Worm (Caenorhabditis elegans) whole organism, early embryonic: ENCODE data around the gene cest-3.

Source experiments
- B0310.2 ChIP-seq: sonication (generic microtip); optimal IDR thresholded peaks from 2 replicates; lab custom pipeline; 2016; ENCODE audit warnings: mild to moderate bottlenecking, missing genetic modification characterization, missing compliant biosample characterization
- F13C5.2 ChIP-seq: sonication (generic microtip); optimal IDR thresholded peaks from 2 replicates; lab custom pipeline; 2017; ENCODE audit warnings: mild to moderate bottlenecking, missing genetic modification characterization, inconsistent platforms, missing compliant biosample characterization
- aly-1 ChIP-seq: sonication (generic microtip); optimal IDR thresholded peaks from 2 replicates; lab custom pipeline; 2016; ENCODE audit warnings: missing genetic modification characterization, missing compliant biosample characterization
- ama-1 ChIP-seq: fragments of 150-350 bp; optimal IDR thresholded peaks from 2 replicates; lab custom pipeline; 2014
- ceh-13 ChIP-seq: fragments of 200-800 bp; sonication (Bioruptor generic); optimal IDR thresholded peaks from 2 replicates; lab custom pipeline; 2018; ENCODE audit warnings: mild to moderate bottlenecking, missing genetic modification characterization, missing compliant biosample characterization
- ceh-36 ChIP-seq: sonication (generic microtip); optimal IDR thresholded peaks from 2 replicates; lab custom pipeline; 2016; ENCODE audit warnings: missing genetic modification characterization, inconsistent platforms, missing compliant biosample characterization
- ets-7 ChIP-seq: sonication (generic microtip); optimal IDR thresholded peaks from 2 replicates; lab custom pipeline; 2016; ENCODE audit warnings: missing genotype, missing genetic modification characterization, missing compliant biosample characterization
- flt-1 ChIP-seq: fragments of 200-800 bp; sonication (Bioruptor generic); IDR thresholded peaks from 2 replicates; pipeline ENCODE4 v1.3.6; 2022; ENCODE audit warnings: missing genetic modification characterization, missing compliant biosample characterization
- hmbx-1 ChIP-seq: sonication (generic microtip); optimal IDR thresholded peaks from 2 replicates; lab custom pipeline; 2016; ENCODE audit warnings: mild to moderate bottlenecking, missing genetic modification characterization, missing compliant biosample characterization
- hmg-4 ChIP-seq: fragments of 200-800 bp; sonication (Bioruptor generic); optimal IDR thresholded peaks from 2 replicates; lab custom pipeline; 2018; ENCODE audit warnings: mild to moderate bottlenecking, missing genetic modification characterization, missing compliant biosample characterization
- hnd-1 ChIP-seq: sonication (generic microtip); optimal IDR thresholded peaks from 2 replicates; lab custom pipeline; 2016; ENCODE audit warnings: missing genetic modification characterization, missing compliant biosample characterization
- pes-1 ChIP-seq: fragments of 200-800 bp; sonication (Bioruptor generic); IDR thresholded peaks from 2 replicates; pipeline ENCODE4 v1.3.6; 2022; ENCODE audit warnings: missing genetic modification reagents, missing genetic modification characterization, missing compliant biosample characterization
- scrt-1 ChIP-seq: fragments of 200-800 bp; sonication (Bioruptor generic); IDR thresholded peaks from 2 replicates; pipeline ENCODE4 v1.3.6; 2022; ENCODE audit warnings: missing genetic modification characterization, missing compliant biosample characterization
- sea-1 ChIP-seq: fragments of 200-800 bp; sonication (Bioruptor generic); conservative IDR thresholded peaks from 2 replicates; pipeline ENCODE4 v1.3.6; 2022; ENCODE audit warnings: missing genetic modification characterization, missing compliant biosample characterization
- tbx-11 ChIP-seq: fragments of 200-800 bp; sonication (Bioruptor generic); IDR thresholded peaks from 2 replicates; pipeline ENCODE4 v1.3.6; 2022; ENCODE audit warnings: missing genetic modification characterization, missing compliant biosample characterization
- tbx-37 ChIP-seq: fragments of 200-800 bp; sonication (Bioruptor generic); conservative IDR thresholded peaks from 2 replicates; pipeline ENCODE4 v1.3.6; 2022; ENCODE audit warnings: missing genetic modification reagents, missing genetic modification characterization, missing compliant biosample characterization
- tra-4 ChIP-seq: sonication (generic microtip); optimal IDR thresholded peaks from 2 replicates; lab custom pipeline; 2017; ENCODE audit warnings: missing genetic modification characterization, missing compliant biosample characterization

Gene cest-3

DNA sequence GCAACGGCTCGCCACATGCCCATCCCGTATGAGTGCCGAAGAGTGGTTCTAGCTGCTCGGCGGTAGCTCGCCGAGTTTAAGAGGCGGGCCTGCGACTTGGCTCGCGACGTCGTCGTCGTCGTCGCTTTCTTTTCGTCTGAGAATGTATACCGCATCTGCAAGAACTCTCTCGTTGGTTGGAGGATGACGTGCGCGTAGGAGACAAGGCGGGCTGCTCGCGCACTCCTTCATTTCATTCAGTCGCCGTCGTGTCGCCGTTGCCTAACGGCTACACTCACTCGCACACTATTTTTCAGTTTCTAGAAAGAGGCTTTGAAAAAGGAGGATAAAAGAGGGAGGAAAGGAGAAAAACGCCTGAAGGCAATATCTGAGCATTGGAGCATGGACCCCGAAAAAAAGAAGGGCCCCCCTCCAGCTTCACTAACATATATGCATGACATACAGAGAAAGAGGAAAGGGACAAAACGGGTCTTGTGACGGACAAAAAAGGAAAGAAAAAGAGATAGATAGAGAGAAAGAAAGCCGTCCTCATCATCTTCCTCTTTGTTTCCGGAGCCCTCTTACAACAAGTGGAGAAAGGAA lies 35.9 kb upstream of the cest-3 start:
- no peak for TF ChIP-seq ceh-13
- peak; percentile 24 for TF ChIP-seq F13C5.2 (tag; lab: Kevin White, UChicago)

DNA sequence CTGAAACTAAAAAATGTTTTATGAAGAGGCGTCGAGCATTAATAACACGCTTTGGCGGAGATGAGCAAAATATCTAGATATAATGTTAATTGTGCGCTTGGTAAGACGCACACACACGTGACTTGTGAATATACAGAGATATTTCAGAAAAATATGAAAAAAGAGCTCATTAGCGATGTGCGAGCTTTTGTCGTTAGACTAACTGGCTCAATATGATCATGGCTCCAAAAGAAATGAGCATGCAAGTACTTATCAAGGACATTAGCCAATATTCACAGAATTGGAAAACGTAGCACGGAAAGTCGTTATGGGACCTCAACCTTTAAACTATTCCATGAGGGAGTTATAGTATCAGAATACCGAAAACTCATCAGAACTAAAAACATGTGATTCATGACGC lies 34.4 kb upstream of the cest-3 start:
- TF ChIP-seq tbx-11 (GFP tag; lab: Robert Waterston, UW) (no peak), B0310.2 (tag; lab: Kevin White, UChicago) (no peak), ceh-36 (no peak), tra-4 (tag; lab: Kevin White, UChicago) (no peak), tbx-37 (GFP tag; lab: Robert Waterston, UW) (no peak), ama-1 (lab: Kevin White, UChicago) (no peak), flt-1 (GFP tag; lab: Robert Waterston, UW) (no peak), hnd-1 (tag; lab: Kevin White, UChicago) (no peak), pes-1 (no peak), ets-7 (tag; lab: Kevin White, UChicago) (no peak), sea-1 (GFP tag; lab: Robert Waterston, UW) (no peak), hmbx-1 (tag; lab: Kevin White, UChicago) (no peak)

DNA sequence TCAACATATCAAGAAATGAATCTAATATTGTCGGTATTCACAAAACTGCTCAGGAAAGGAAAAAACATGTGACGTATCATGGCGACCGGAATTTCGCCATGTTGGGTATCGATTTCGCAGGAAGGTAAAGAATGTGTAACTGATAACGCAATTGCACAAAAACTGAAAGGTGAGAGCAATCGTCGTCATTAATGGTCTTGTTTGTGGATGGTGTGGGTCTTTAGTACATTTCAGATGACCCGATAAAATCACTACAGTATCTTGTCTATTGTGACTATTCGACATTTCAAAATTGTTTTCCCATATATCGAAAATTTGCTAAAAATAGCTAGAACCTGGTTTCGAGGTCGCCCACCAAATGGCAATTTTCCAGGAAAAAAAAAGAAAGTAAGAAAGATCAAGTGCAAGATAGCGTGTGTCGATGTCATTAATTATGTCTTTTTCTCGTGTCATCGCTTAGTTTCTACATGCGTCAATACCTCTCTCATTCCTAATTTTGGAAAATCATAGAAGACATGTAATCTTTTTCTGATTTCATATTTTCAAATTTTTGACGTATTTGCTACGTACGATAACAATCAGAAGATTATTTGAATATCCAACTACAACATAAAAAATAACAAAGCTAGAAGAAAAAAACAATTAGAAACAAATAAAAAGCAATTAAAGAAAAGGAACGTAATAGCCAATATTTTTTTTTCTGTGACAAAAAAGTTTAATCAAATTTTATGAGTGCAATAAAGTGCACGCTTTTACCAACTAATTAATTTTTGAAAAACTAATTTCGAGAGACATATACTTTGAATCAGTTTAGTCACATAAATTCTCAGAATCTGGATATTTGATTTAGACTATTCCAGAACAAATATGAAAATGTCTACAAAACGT lies 31.1 kb upstream of the cest-3 start:
- TF ChIP-seq ama-1 (lab: Kevin White, UChicago) (no peak), F13C5.2 (tag; lab: Kevin White, UChicago) (no peak), aly-1 (tag; lab: Kevin White, UChicago) (no peak), flt-1 (GFP tag; lab: Robert Waterston, UW) (no peak), tra-4 (tag; lab: Kevin White, UChicago) (no peak), tbx-11 (GFP tag; lab: Robert Waterston, UW) (no peak), hnd-1 (tag; lab: Kevin White, UChicago) (no peak), B0310.2 (tag; lab: Kevin White, UChicago) (no peak), ets-7 (tag; lab: Kevin White, UChicago) (no peak), scrt-1 (no peak), hmbx-1 (tag; lab: Kevin White, UChicago) (no peak), sea-1 (GFP tag; lab: Robert Waterston, UW) (no peak), hmg-4 (GFP tag; lab: Kevin White, UChicago) (no peak), pes-1 (no peak), ceh-13 (no peak), tbx-37 (GFP tag; lab: Robert Waterston, UW) (no peak), ceh-36 (no peak)

DNA sequence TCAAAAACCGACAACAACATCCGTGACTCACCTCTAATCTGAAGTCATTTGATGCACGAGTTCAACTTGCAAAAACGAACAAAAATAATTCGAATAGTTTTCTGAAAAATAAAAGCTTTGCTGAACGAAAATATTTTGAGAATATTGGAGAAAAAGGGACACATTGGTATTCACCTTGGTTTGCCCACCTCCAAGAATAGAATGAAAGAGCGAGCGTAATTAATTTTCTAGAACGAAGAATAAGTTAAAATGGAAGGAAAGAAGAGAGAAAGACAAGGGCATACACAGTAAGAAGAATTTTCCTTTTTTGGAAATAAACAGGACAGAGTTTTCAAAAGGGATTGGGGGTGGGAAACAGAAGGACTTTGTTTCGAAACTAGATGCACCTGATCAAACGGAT lies 28.6 kb upstream of the cest-3 start, which contains the start of gene cab-1:
TSS of gene cab-1 (minus strand) at position 101 of the 400 bp plus-strand sequence.
- TF ChIP-seq ama-1 (lab: Kevin White, UChicago) (no peak), pes-1 (no peak), hnd-1 (tag; lab: Kevin White, UChicago) (no peak), hmg-4 (GFP tag; lab: Kevin White, UChicago) (no peak), flt-1 (GFP tag; lab: Robert Waterston, UW) (no peak), tbx-11 (GFP tag; lab: Robert Waterston, UW) (no peak), sea-1 (GFP tag; lab: Robert Waterston, UW) (no peak), scrt-1 (no peak), F13C5.2 (tag; lab: Kevin White, UChicago) (no peak), ceh-36 (no peak), ceh-13 (no peak)

- TF ChIP-seq tbx-11 (GFP tag; lab: Robert Waterston, UW), result no peak
- TF ChIP-seq flt-1 (GFP tag; lab: Robert Waterston, UW), result no peak
- no peak for TF ChIP-seq B0310.2 (tag; lab: Kevin White, UChicago)
These were observed 24.5 kb upstream of the cest-3 start, which contains the start of gene C23H4.8 for ce11 chrX:12216943-12217342. C23H4.8 (plus strand) TSS chrX:12217243.

DNA sequence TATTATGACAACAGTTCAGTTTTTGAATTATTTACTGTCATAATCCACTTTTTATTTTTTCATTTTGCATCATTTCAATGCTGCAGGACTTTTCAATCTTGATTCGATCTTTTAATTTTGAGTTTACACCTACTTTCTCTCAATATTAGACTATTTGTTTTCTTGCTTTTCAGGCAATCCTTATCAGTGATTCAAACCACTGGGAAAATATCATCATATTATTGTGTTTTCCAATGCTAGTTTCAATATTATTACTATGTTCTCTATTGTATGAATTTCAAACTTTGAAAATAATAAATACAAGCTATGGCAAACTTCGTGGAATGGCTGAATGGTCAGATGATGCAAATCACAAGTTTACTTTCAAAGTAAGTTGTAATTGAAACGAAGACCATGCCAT lies 22.0 kb upstream of the cest-3 start, which contains the start of gene cest-8:
TSS of gene cest-8 (plus strand) at position 184 of the 400 bp plus-strand sequence.
- TF ChIP-seq hmbx-1 (tag; lab: Kevin White, UChicago) (no peak), tbx-37 (GFP tag; lab: Robert Waterston, UW) (no peak), hnd-1 (tag; lab: Kevin White, UChicago) (no peak), aly-1 (tag; lab: Kevin White, UChicago) (no peak), scrt-1 (no peak), ceh-36 (no peak), F13C5.2 (tag; lab: Kevin White, UChicago) (no peak), hmg-4 (GFP tag; lab: Kevin White, UChicago) (no peak), ceh-13 (no peak), pes-1 (no peak), flt-1 (GFP tag; lab: Robert Waterston, UW) (no peak), tbx-11 (GFP tag; lab: Robert Waterston, UW) (no peak), ets-7 (tag; lab: Kevin White, UChicago) (no peak), tra-4 (tag; lab: Kevin White, UChicago) (no peak)

DNA sequence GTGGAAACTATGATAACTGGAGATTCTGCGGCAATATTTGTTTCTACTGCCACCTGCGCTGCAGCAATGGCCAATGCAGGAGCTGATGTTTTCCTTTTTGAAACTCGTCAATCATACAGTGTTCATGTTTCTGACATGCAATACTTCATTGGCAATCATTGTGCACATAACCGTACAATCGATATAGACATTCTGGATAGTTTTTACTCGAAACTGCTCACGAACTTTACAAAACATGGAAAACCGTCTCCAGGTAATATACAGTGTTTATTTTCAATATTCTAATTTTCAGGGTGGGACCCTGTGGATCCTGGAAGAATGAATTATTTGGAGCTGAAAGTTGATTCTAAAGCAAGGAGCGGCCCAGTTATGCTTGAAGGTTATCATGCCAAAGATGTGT lies 19.6 kb upstream of the cest-3 start, which contains the start of gene cest-9.2:
TSS of gene cest-9.2 (plus strand) at position 301 of the 400 bp plus-strand sequence.
- TF ChIP-seq F13C5.2 (tag; lab: Kevin White, UChicago) (no peak), hmbx-1 (tag; lab: Kevin White, UChicago) (no peak), tbx-37 (GFP tag; lab: Robert Waterston, UW) (no peak), ama-1 (lab: Kevin White, UChicago) (no peak), scrt-1 (no peak), pes-1 (no peak), ceh-36 (no peak), hmg-4 (GFP tag; lab: Kevin White, UChicago) (no peak)
